Fruit fly (Drosophila melanogaster) whole organism, adult: ENCODE data around the gene CG4017.

Experiments used
- CG11617 ChIP-seq: fragments of 200-800 bp; sonication (Bioruptor generic); optimal IDR thresholded peaks from 2 replicates; lab custom pipeline; 2017; ENCODE audit warnings: mild to moderate bottlenecking, missing biosample characterization, missing genetic modification reagents, missing genetic modification characterization
- CG1620 ChIP-seq: fragments of 200-800 bp; sonication (Bioruptor generic); optimal IDR thresholded peaks from 2 replicates; lab custom pipeline; 2016; ENCODE audit warnings: missing biosample characterization, missing genetic modification characterization
- Crg-1 ChIP-seq: fragments of 200-800 bp; sonication (Bioruptor generic); optimal IDR thresholded peaks from 2 replicates; lab custom pipeline; 2016; ENCODE audit warnings: missing biosample characterization, missing genetic modification characterization
- Hr96 ChIP-seq: fragments of 200-800 bp; sonication (Bioruptor generic); optimal IDR thresholded peaks from 2 replicates; lab custom pipeline; 2016; ENCODE audit warnings: missing biosample characterization, missing genetic modification characterization
- cic ChIP-seq: fragments of 200-800 bp; sonication (Bioruptor generic); optimal IDR thresholded peaks from 2 replicates; lab custom pipeline; 2017; ENCODE audit warnings: missing biosample characterization, mild to moderate bottlenecking, missing genetic modification characterization, moderate library complexity
- cnc ChIP-seq, 2 experiments: fragments of >200 bp; optimal IDR thresholded peaks; 2 replicates each; lab custom pipeline; 2017
- tj ChIP-seq: fragments of 200-800 bp; sonication (Bioruptor generic); optimal IDR thresholded peaks from 3 replicates; lab custom pipeline; 2017; ENCODE audit warnings: missing biosample characterization, mild to moderate bottlenecking, missing genetic modification characterization, moderate library complexity

dm6 chr2L:9731269-9731668 lies 35.6 kb upstream of the CG4017 start:
- TF ChIP-seq Crg-1 (GFP tag; lab: Kevin White, UChicago) (no peak), CG11617 (GFP tag; lab: Kevin White, UChicago) (no peak), Hr96 (GFP tag; lab: Kevin White, UChicago) (no peak), cnc (optimal IDR thresholded peaks at IDR 0.05; lab: Kevin White, UChicago) (no peak), cic (no peak), tj (GFP tag; lab: Kevin White, UChicago) (no peak), CG1620 (GFP tag; lab: Kevin White, UChicago) (no peak)
